Worm (Caenorhabditis elegans): ENCODE results near the gene K08D8.10.

The K08D8.10 gene

DNA sequence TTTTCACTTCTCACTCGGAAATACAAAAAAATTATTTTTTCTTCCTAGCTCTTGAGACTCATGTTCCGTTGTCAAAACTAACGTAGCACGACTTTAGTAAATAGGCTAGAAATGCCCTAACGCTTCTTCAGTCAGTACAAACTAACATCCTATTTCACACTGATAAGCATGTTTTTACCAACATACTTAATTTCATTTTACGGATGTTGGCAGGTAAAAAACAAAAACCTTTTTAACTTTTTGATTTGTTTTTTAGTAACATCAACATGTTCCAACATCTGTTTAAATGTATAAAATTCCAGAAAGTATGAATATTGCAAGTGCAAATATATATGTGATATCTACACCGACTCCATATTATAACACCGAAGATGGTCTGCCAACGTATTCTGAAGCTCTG is at the start of gene K08D8.10:
TSS of gene K08D8.10 (plus strand) at position 301 of the 400 bp plus-strand sequence.
- TF ChIP-seq snpc-4 (tag; optimal IDR thresholded peaks at IDR 0.05) (no peak), elt-3 (tag; optimal IDR thresholded peaks at IDR 0.05) (no peak), lin-13 (tag; optimal IDR thresholded peaks at IDR 0.05) (no peak), mls-2 (tag; optimal IDR thresholded peaks at IDR 0.05) (no peak), sem-2 (GFP tag; optimal IDR thresholded peaks at IDR 0.05) (no peak), flh-1 (GFP tag; optimal IDR thresholded peaks at IDR 0.05) (no peak), blmp-1 (tag; optimal IDR thresholded peaks at IDR 0.05) (no peak), drap-1 (GFP tag; optimal IDR thresholded peaks at IDR 0.05) (no peak), nhr-76 (tag; optimal IDR thresholded peaks at IDR 0.05) (no peak), unc-120 (tag; optimal IDR thresholded peaks at IDR 0.05; ENCODE audit: poor library complexity, severe bottlenecking) (no peak), nhr-28 (tag; optimal IDR thresholded peaks at IDR 0.05) (no peak)

DNA sequence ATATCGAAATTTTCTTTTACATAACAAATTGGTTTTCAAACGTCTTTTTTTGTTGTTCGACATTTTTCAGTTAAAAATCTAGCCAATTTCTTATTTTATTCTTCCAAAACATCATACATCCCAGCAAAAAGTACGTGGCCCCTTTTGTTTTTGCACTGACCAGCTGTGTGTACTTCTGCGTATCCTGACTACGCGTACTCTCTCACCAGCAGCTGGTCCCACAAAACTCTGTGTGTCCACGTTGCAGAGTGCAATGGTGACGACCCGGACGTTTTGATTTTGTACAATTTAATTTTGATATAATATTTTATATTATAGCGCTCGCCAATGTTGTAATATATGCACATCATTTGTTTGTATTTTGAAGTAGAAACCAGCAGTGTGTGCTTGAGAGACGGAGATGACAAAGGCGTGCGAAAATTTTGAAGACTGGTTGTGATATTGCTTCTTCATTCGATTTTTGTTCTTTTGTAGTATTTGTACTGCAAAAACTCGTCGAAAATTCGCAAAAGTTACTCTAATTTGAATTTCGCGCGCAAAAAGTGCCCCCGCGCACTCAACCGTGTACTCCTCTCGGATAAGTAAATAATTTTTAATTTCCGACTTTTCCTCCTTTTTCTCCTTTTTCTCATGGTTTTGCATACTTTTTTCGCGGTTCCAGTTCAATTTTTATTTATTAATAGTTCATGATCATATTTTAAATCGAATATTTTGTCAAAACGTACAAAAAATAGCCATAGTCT is 45.8 kb upstream of the K08D8.10 start:
- no peak for TF ChIP-seq sptf-1 (tag; optimal IDR thresholded peaks at IDR 0.05)
- TF ChIP-seq unc-39 (tag; optimal IDR thresholded peaks at IDR 0.05), result no peak
- peak; percentile 89 for TF ChIP-seq hlh-1 (tag; optimal IDR thresholded peaks at IDR 0.05)
- peak; percentile 54 for TF ChIP-seq nhr-2 (tag; optimal IDR thresholded peaks at IDR 0.05)
- peak; percentile 74 for TF ChIP-seq cnd-1 (tag; optimal IDR thresholded peaks at IDR 0.05)
- no peak for TF ChIP-seq M03D4.4 (tag; optimal IDR thresholded peaks at IDR 0.05)

DNA sequence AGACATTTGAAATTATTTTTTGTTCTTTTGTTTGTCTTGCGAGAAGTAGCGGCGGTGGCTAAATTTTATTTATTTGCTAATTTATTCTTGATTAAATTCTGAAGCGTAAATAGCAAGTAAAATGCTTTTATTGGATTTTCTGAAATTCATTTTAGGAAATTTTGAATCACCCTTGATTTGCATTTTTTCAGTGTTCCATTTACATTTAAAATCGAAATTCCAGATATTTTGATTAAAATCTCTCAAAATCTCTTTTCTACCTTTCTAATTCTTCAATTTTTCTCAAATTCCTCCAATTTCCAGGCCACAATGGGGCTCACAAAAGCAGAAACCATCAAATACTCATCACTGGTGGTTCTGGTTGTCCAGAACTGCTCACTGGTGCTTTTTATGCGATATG is 45.1 kb upstream of the K08D8.10 start, which contains the start of gene nstp-5:
TSS of gene nstp-5 (plus strand) at position 301 of the 400 bp plus-strand sequence.
- no peak for TF ChIP-seq nhr-76 (tag; optimal IDR thresholded peaks at IDR 0.05)
- TF ChIP-seq nhr-28 (tag; optimal IDR thresholded peaks at IDR 0.05), result no peak
- no peak for TF ChIP-seq drap-1 (GFP tag; optimal IDR thresholded peaks at IDR 0.05)
- TF ChIP-seq nhr-237 (tag; optimal IDR thresholded peaks at IDR 0.05), result no peak
- TF ChIP-seq unc-39 (tag; optimal IDR thresholded peaks at IDR 0.05), result no peak
- no peak for TF ChIP-seq M03D4.4 (tag; optimal IDR thresholded peaks at IDR 0.05)
- TF ChIP-seq ceh-39 (tag; optimal IDR thresholded peaks at IDR 0.05), result no peak
- TF ChIP-seq tbx-8 (GFP tag; optimal IDR thresholded peaks at IDR 0.05), result no peak
- no peak for TF ChIP-seq snpc-4 (tag; optimal IDR thresholded peaks at IDR 0.05)
- no peak for TF ChIP-seq flh-1 (GFP tag; optimal IDR thresholded peaks at IDR 0.05)
- TF ChIP-seq ceh-43 (GFP tag; optimal IDR thresholded peaks at IDR 0.05), result no peak

DNA sequence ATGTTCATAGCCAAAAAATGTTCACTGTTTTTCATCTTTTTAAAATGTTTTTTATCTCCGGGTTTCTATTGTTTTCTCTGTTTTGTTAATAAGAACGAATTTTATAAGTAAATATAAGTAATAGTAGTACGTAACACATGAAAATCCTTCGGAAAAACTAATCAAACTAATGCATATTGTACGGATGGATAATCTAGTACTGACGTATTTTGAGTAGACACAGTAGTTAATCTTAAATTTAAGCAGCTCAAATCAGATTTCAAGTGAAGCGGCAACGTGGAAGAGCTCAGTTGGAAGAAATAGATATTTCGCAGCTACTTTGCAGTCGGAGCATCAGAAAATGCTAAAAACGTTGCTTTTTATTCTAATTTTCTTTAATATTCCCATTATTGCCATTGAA is 40.6 kb upstream of the K08D8.10 start, which contains the start of gene gcy-18:
TSS of gene gcy-18 (plus strand) at position 301 of the 400 bp plus-strand sequence.
- TF ChIP-seq lsy-2 (tag; optimal IDR thresholded peaks at IDR 0.05) (no peak), mab-5 (tag; optimal IDR thresholded peaks at IDR 0.05) (no peak), ztf-11 (tag; optimal IDR thresholded peaks at IDR 0.05) (no peak), nhr-76 (tag; optimal IDR thresholded peaks at IDR 0.05) (no peak), sem-2 (GFP tag; optimal IDR thresholded peaks at IDR 0.05) (no peak), zip-8 (tag; optimal IDR thresholded peaks at IDR 0.05) (no peak), unc-62 (GFP tag; optimal IDR thresholded peaks at IDR 0.05) (no peak), snpc-4 (tag; optimal IDR thresholded peaks at IDR 0.05) (no peak), ceh-43 (GFP tag; optimal IDR thresholded peaks at IDR 0.05) (no peak), hlh-1 (tag; optimal IDR thresholded peaks at IDR 0.05) (no peak), tbx-8 (GFP tag; optimal IDR thresholded peaks at IDR 0.05) (no peak), ham-2 (GFP tag; optimal IDR thresholded peaks at IDR 0.05) (no peak), M03D4.4 (tag; optimal IDR thresholded peaks at IDR 0.05) (no peak)

DNA sequence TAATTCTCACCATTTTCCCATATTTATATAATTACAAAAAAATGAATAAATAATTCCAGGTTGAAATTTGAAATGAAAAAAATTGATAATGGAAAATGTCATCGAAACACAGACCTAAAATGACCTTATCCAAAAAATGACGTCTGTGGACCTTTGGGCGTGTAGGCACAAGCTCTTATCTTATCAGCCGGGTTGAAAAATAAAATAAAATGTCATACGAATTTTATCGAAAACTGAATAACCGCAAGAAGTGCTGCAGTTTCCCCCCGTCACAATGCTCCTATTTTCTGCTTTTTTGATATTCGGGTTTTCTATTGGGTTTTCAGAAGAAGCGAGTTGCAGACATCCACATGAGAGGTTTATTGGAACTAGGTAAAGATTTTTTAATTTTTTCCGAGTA is 34.5 kb upstream of the K08D8.10 start, which contains the start of gene clec-186:
TSS of gene clec-186 (plus strand) at position 226 of the 400 bp plus-strand sequence.
- no peak for TF ChIP-seq zip-8 (tag; optimal IDR thresholded peaks at IDR 0.05)
- no peak for TF ChIP-seq blmp-1 (tag; optimal IDR thresholded peaks at IDR 0.05)
- no peak for TF ChIP-seq lsy-2 (tag; optimal IDR thresholded peaks at IDR 0.05)
- no peak for TF ChIP-seq tbx-8 (GFP tag; optimal IDR thresholded peaks at IDR 0.05)
- no peak for TF ChIP-seq drap-1 (GFP tag; optimal IDR thresholded peaks at IDR 0.05)
- TF ChIP-seq hlh-1 (tag; optimal IDR thresholded peaks at IDR 0.05), result no peak
- no peak for TF ChIP-seq lin-32 (GFP tag; optimal IDR thresholded peaks at IDR 0.05)
- TF ChIP-seq nhr-76 (tag; optimal IDR thresholded peaks at IDR 0.05), result no peak
- TF ChIP-seq M03D4.4 (tag; optimal IDR thresholded peaks at IDR 0.05), result no peak
- TF ChIP-seq ham-2 (GFP tag; optimal IDR thresholded peaks at IDR 0.05), result no peak
- no peak for TF ChIP-seq nhr-237 (tag; optimal IDR thresholded peaks at IDR 0.05)
- no peak for TF ChIP-seq ztf-11 (tag; optimal IDR thresholded peaks at IDR 0.05)
- TF ChIP-seq nhr-28 (tag; optimal IDR thresholded peaks at IDR 0.05), result no peak
- TF ChIP-seq sem-2 (GFP tag; optimal IDR thresholded peaks at IDR 0.05), result no peak
- no peak for TF ChIP-seq ceh-83 (GFP tag; optimal IDR thresholded peaks at IDR 0.05)
- no peak for TF ChIP-seq snpc-4 (tag; optimal IDR thresholded peaks at IDR 0.05)
- TF ChIP-seq bed-3 (GFP tag; optimal IDR thresholded peaks at IDR 0.05), result no peak
- no peak for TF ChIP-seq nhr-12 (tag; optimal IDR thresholded peaks at IDR 0.05)
- no peak for TF ChIP-seq ceh-39 (tag; optimal IDR thresholded peaks at IDR 0.05)
